Fruit fly (Drosophila melanogaster) whole organism: ENCODE measurements around the gene CG5854.

Source experiments
- CG8478 ChIP-seq: fragments of >200 bp; optimal IDR thresholded peaks from 2 replicates; lab custom pipeline; 2018; ENCODE audit warnings: inconsistent platforms
- Dll ChIP-seq: fragments of >200 bp; optimal IDR thresholded peaks from 2 replicates; lab custom pipeline; 2017
- usp ChIP-seq: fragments of >200 bp; optimal IDR thresholded peaks from 2 replicates; lab custom pipeline; 2017; ENCODE audit warnings: missing biosample characterization, missing genetic modification characterization, mixed read lengths

- TF ChIP-seq Dll (lab: Kevin White, UChicago) (no peak), CG8478 (no peak), usp (GFP tag; lab: Kevin White, UChicago) (no peak)
These were observed 355 bp upstream of the CG5854 start, which contains the start of gene RpS19b for dm6 chr3R:23933430-23933683.
